Worm (Caenorhabditis elegans) whole organism, young adult: ENCODE measurements around the gene R144.13.
"Not testable (repeated sequence)": the region's sequence is repeated elsewhere in the genome, so short reads cannot be mapped to it uniquely, and the experiment has no call there.

Experiments
- ama-1 ChIP-seq, 3 experiments: fragments of 150-350 bp in 1 of 3; sonication (generic microtip) in 2 of 3; optimal IDR thresholded peaks; 2 replicates each; lab custom pipeline; 2014 to 2018; ENCODE audit warnings: missing biosample characterization in 2 of 3, missing genetic modification characterization in 2 of 3, missing genetic modification reagents in 2 of 3
- him-1 ChIP-seq: sonication (generic microtip); optimal IDR thresholded peaks from 2 replicates; lab custom pipeline; 2016; ENCODE audit warnings: missing genotype, missing genetic modification reagents, missing genetic modification characterization, missing compliant biosample characterization
- mcd-1 ChIP-seq: fragments of 200-800 bp; sonication (Bioruptor generic); IDR thresholded peaks from 2 replicates; pipeline ENCODE4 v1.3.6; 2022; ENCODE audit warnings: missing genetic modification reagents, missing genetic modification characterization, missing compliant biosample characterization

DNA sequence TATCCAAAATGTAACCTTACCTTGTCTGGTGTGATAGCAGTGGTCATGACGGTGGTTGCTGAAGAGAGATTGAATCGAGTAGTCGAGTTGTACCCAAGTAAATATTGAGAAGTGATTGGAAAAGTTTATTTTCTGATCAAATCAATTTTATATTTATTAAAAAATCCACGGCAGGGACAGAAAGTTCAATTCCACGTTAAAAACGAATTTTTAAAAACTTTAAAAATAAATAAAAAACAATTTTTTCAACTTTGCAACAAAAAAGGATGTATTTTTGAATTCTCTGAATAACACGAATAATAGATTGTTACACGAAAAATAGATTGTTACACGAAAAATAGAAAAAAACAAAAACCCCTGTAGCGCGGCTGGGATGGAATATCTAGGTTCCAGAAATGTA, 32.6 kb downstream of the R144.13 start, which contains the start of gene C45G9.9:
- TF ChIP-seq ama-1 (optimal IDR thresholded peaks at IDR 0.05; lab: Kevin White, UChicago); ama-1 (GFP tag; optimal IDR thresholded peaks at IDR 0.05; lab: Kevin White, UChicago); him-1 (tag; lab: Kevin White, UChicago); mcd-1 (GFP tag; lab: Robert Waterston, UW): not testable (repeated sequence)
